Worm (Caenorhabditis elegans): ENCODE results near the gene hrde-1.
A peak's percentile ranks its signal among the peaks of the same experiment; 100 is the strongest.

The hrde-1 gene

DNA sequence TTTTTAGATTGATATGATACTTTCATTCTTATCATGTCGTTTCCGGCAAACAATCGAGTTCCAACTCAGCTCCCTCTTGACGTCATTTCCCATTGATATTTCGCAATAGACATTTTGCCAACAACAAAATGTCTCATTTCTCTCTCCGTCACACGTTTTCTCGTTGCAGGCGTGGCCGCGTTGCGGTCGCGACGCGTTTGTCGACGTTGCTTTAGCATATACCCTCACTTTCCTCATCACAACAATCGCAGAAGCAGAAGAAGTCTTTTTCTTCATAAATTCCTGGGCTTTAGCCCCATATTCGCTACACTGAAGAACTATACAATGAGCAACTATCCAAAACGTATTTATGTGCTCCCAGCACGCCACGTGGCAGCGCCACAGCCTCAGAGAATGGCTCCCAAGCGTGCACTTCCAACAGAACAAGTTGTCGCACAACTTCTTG, 17.7 kb upstream of the hrde-1 start, which contains the start of gene xbp-1 (continued):
- TF ChIP-seq chd-7 (tag; optimal IDR thresholded peaks at IDR 0.05) = peak; percentile 77
- TF ChIP-seq ceh-27 (GFP tag; optimal IDR thresholded peaks at IDR 0.05) = peak; percentile 69
- TF ChIP-seq madf-10 (tag; optimal IDR thresholded peaks at IDR 0.05) = peak; percentile 91
- no peak for TF ChIP-seq zim-3 (tag; optimal IDR thresholded peaks at IDR 0.05)
- peak; percentile 74 for TF ChIP-seq akir-1 (GFP tag; optimal IDR thresholded peaks at IDR 0.05)
- TF ChIP-seq lir-1 (GFP tag; conservative IDR thresholded peaks at IDR 0.05) = no peak; the same call in 1 of the 2 replicates
- TF ChIP-seq Y67H2A.10 (GFP tag; conservative IDR thresholded peaks at IDR 0.05) = no peak
- TF ChIP-seq sdz-38 (tag; optimal IDR thresholded peaks at IDR 0.05) = no peak
- no peak for TF ChIP-seq xnd-1 (tag; optimal IDR thresholded peaks at IDR 0.05)
- peak; percentile 67 for TF ChIP-seq lin-54 (GFP tag; optimal IDR thresholded peaks at IDR 0.05)
- TF ChIP-seq dpl-1 (GFP tag; optimal IDR thresholded peaks at IDR 0.05) = no peak
- TF ChIP-seq egl-44 (GFP tag; IDR thresholded peaks at IDR 0.05) = peak; percentile 70; the same call in 1 of the 2 replicates
- TF ChIP-seq sptf-2 (GFP tag; optimal IDR thresholded peaks at IDR 0.05) = peak; percentile 32
- peak; percentile 98 for TF ChIP-seq attf-5 (GFP tag; optimal IDR thresholded peaks at IDR 0.05)
- TF ChIP-seq nhr-90 (tag; optimal IDR thresholded peaks at IDR 0.05) = peak; percentile 79
- TF ChIP-seq pha-4 (tag; optimal IDR thresholded peaks at IDR 0.05) = peak; percentile 94
- 0 out of 2 replicates have a peak, but pooled peaks have one; percentile 23 for TF ChIP-seq egl-18 (GFP tag; IDR thresholded peaks at IDR 0.05)
- no peak for TF ChIP-seq ceh-79 (tag; optimal IDR thresholded peaks at IDR 0.05)
- peak; percentile 78 for TF ChIP-seq tlf-1 (GFP tag; optimal IDR thresholded peaks at IDR 0.05)
- TF ChIP-seq mcd-1 (GFP tag; IDR thresholded peaks at IDR 0.05) = peak; percentile 64
- no peak for TF ChIP-seq aptf-2 (GFP tag; conservative IDR thresholded peaks at IDR 0.05)
- TF ChIP-seq hlh-12 (tag; optimal IDR thresholded peaks at IDR 0.05) = no peak
- peak; percentile 92 for TF ChIP-seq dox-1 (GFP tag; IDR thresholded peaks at IDR 0.05)
- TF ChIP-seq F23B12.7 (tag; optimal IDR thresholded peaks at IDR 0.05; ENCODE audit: insufficient read depth) = peak; percentile 31
- TF ChIP-seq B0035.1 (tag; optimal IDR thresholded peaks at IDR 0.05) = peak; percentile 3
- TF ChIP-seq ekl-4 (GFP tag; IDR thresholded peaks at IDR 0.05) = peak; percentile 78

DNA sequence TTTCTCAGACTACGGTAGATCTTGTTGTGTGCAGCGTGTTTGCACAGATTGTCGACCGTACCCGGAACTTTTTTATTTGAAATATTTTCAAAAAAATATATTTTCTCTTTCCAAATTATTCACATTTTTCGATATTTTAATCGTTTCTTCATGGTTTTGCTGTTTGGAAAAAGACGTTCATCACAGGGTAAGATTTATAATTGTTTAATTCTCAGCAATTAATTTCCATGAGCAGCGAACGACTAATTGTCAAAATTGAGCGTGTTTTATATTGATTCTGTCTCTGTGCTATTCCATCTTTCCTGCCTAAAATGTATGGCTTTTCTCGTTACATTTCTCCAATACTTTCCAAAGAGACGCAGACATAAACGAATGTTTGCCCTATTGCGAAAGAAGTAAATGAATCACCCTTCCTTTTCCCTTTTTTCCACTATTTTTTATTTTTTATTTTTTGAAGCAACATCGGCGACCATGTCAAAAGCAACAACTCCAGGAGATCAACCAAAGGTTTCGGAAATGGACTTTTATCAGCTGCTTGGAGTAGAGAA, 15.2 kb upstream of the hrde-1 start, which contains the start of gene dnj-16:
dnj-16 (plus strand) TSS at position 51 of the 548 bp plus-strand sequence.
- no peak for TF ChIP-seq C17E4.6 (GFP tag; IDR thresholded peaks at IDR 0.05)
- no peak for TF ChIP-seq ceh-58 (GFP tag; IDR thresholded peaks at IDR 0.05)
- peak; percentile 23; the same call in 1 of the 2 replicates for TF ChIP-seq hmg-1.2 (GFP tag; IDR thresholded peaks at IDR 0.05)
- TF ChIP-seq lsl-1 (GFP tag; optimal IDR thresholded peaks at IDR 0.05) = peak; percentile 85
- TF ChIP-seq rpc-1 (optimal IDR thresholded peaks at IDR 0.05) = no peak
- TF ChIP-seq rpc-1 (tag; optimal IDR thresholded peaks at IDR 0.05) = no peak
- TF ChIP-seq cebp-1 (GFP tag; IDR thresholded peaks at IDR 0.05) = peak; percentile 96
- TF ChIP-seq cebp-1 (tag; optimal IDR thresholded peaks at IDR 0.05) = peak; percentile 98
- TF ChIP-seq snpc-1.3 (tag; optimal IDR thresholded peaks at IDR 0.05; ENCODE audit: insufficient read depth) = peak; percentile 24
- peak; percentile 31 for TF ChIP-seq nhr-80 (tag; optimal IDR thresholded peaks at IDR 0.05)
- TF ChIP-seq attf-5 (GFP tag; optimal IDR thresholded peaks at IDR 0.05) = peak; percentile 61

DNA sequence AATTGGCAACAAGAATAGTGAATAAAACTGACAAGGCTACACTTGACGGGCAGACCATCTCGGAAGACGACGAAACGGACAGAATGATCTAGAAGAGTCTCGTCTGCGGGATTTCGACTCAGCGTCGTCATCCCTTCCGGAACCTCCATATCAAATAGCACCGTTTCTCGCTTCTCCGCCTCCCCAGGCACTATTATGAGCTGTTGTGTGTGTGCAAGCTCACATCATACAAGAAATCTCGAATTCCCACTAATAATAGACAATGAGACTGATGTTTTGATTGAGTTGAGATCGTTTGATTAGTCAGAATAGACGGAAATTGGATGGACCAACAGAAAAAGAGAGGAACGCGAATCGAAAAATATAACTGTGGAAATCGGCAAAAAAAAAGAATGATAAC, 14.3 kb upstream of the hrde-1 start, which contains the start of gene spp-28:
spp-28 (minus strand) TSS at position 101 of the 400 bp plus-strand sequence.
- no peak for TF ChIP-seq madf-3 (GFP tag; IDR thresholded peaks at IDR 0.05)
- TF ChIP-seq dpl-1 (GFP tag; optimal IDR thresholded peaks at IDR 0.05) = no peak
- TF ChIP-seq gei-17 (GFP tag; optimal IDR thresholded peaks at IDR 0.05) = no peak
